Worm (Caenorhabditis elegans): Measurements from ENCODE around the gene F59D12.3.

DNA sequence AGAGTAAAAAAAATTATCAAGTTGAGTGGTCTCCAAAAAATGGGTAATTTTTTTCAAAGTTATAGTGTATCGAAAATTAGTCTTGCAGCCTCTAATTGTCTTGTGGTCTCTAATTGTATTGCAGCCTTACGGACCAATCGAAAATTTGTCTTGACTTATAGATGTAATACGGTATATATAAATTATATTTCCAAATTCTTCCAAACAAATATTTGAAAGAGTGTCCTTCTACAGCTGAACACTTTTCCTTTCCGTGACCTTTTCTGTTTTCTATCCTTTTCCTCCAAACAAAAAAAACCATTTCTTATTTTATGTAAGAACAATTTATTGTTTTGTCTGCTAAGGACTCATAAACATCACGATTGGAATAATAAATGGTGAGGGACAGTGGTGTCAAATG is 10.2 kb downstream of the F59D12.3 start, which contains the start of gene K09E9.7:
- TF ChIP-seq saeg-2 (GFP tag; IDR thresholded peaks at IDR 0.05) (no peak), nhr-76 (tag; optimal IDR thresholded peaks at IDR 0.05) (no peak), D1046.2 (GFP tag; IDR thresholded peaks at IDR 0.05) (no peak), dpl-1 (GFP tag; optimal IDR thresholded peaks at IDR 0.05) (no peak), aha-1 (tag) (peak; percentile 34), F26F4.8 (GFP tag; conservative IDR thresholded peaks at IDR 0.05) (no peak), snpc-4 (tag; optimal IDR thresholded peaks at IDR 0.05) (no peak), nhr-25 (tag; optimal IDR thresholded peaks at IDR 0.05; ENCODE audit: borderline replicate concordance, insufficient read depth) (no peak), daf-12 (tag; optimal IDR thresholded peaks at IDR 0.05) (no peak), snpc-1.2 (GFP tag; IDR thresholded peaks at IDR 0.05) (no peak)
